Worm (Caenorhabditis elegans) whole organism, early embryonic: ENCODE measurements around the gene C34E10.10.

ENCODE experiments used
- aly-1 ChIP-seq: sonication (generic microtip); optimal IDR thresholded peaks from 2 replicates; lab custom pipeline; 2016; ENCODE audit warnings: missing genetic modification characterization, missing compliant biosample characterization
- ama-1 ChIP-seq: fragments of 150-350 bp; optimal IDR thresholded peaks from 2 replicates; lab custom pipeline; 2014
- ceh-36 ChIP-seq: sonication (generic microtip); optimal IDR thresholded peaks from 2 replicates; lab custom pipeline; 2016; ENCODE audit warnings: missing genetic modification characterization, inconsistent platforms, missing compliant biosample characterization
- ets-7 ChIP-seq: sonication (generic microtip); optimal IDR thresholded peaks from 2 replicates; lab custom pipeline; 2016; ENCODE audit warnings: missing genotype, missing genetic modification characterization, missing compliant biosample characterization
- hmbx-1 ChIP-seq: sonication (generic microtip); optimal IDR thresholded peaks from 2 replicates; lab custom pipeline; 2016; ENCODE audit warnings: mild to moderate bottlenecking, missing genetic modification characterization, missing compliant biosample characterization
- hnd-1 ChIP-seq: sonication (generic microtip); optimal IDR thresholded peaks from 2 replicates; lab custom pipeline; 2016; ENCODE audit warnings: missing genetic modification characterization, missing compliant biosample characterization
- pes-1 ChIP-seq: fragments of 200-800 bp; sonication (Bioruptor generic); IDR thresholded peaks from 2 replicates; pipeline ENCODE4 v1.3.6; 2022; ENCODE audit warnings: missing genetic modification reagents, missing genetic modification characterization, missing compliant biosample characterization
- sea-1 ChIP-seq: fragments of 200-800 bp; sonication (Bioruptor generic); conservative IDR thresholded peaks from 2 replicates; pipeline ENCODE4 v1.3.6; 2022; ENCODE audit warnings: missing genetic modification characterization, missing compliant biosample characterization

- TF ChIP-seq ama-1 (lab: Kevin White, UChicago) (no peak), sea-1 (GFP tag; lab: Robert Waterston, UW) (no peak), aly-1 (tag; lab: Kevin White, UChicago) (no peak), hmbx-1 (tag; lab: Kevin White, UChicago) (no peak), ets-7 (tag; lab: Kevin White, UChicago) (no peak), hnd-1 (tag; lab: Kevin White, UChicago) (no peak), ceh-36 (tag; lab: Kevin White, UChicago) (no peak), pes-1 (no peak)
Measured at ce11 chrIII:5190179-5190578, 37.5 kb downstream of the C34E10.10 start.
